Worm (Caenorhabditis elegans) whole organism, L2 larva: ENCODE results near the gene C09H10.5.

Source experiments
- C34F6.9 ChIP-seq: fragments of 150-350 bp; optimal IDR thresholded peaks from 2 replicates; lab custom pipeline; 2014; ENCODE audit warnings: missing biosample characterization, missing genetic modification characterization
- F13H6.1 ChIP-seq: sonication (generic microtip); optimal IDR thresholded peaks from 2 replicates; lab custom pipeline; 2016; ENCODE audit warnings: missing genetic modification characterization, missing compliant biosample characterization
- R02D3.7 ChIP-seq: fragments of 150-350 bp; optimal IDR thresholded peaks from 2 replicates; lab custom pipeline; 2014; ENCODE audit warnings: missing biosample characterization, missing genetic modification characterization
- Y55F3AM.14 ChIP-seq: fragments of 200-800 bp; sonication (Bioruptor generic); optimal IDR thresholded peaks from 2 replicates; lab custom pipeline; 2018; ENCODE audit warnings: mild to moderate bottlenecking, missing genetic modification characterization, missing compliant biosample characterization
- alr-1 ChIP-seq: fragments of 150-350 bp; optimal IDR thresholded peaks from 2 replicates; lab custom pipeline; 2014; ENCODE audit warnings: missing biosample characterization, missing genetic modification characterization
- aly-2 ChIP-seq: fragments of 150-350 bp; optimal IDR thresholded peaks from 2 replicates; lab custom pipeline; 2014; ENCODE audit warnings: missing biosample characterization, missing genetic modification characterization
- ama-1 ChIP-seq: fragments of 150-350 bp; optimal IDR thresholded peaks from 2 replicates; lab custom pipeline; 2018; ENCODE audit warnings: inconsistent platforms
- blmp-1 ChIP-seq: sonication (generic microtip); optimal IDR thresholded peaks from 2 replicates; lab custom pipeline; 2017; ENCODE audit warnings: missing genetic modification characterization, mild to moderate bottlenecking, missing compliant biosample characterization, antibody characterized with exemption, moderate library complexity; ENCODE audit not compliant: insufficient read depth
- crh-2 ChIP-seq: sonication (generic microtip); optimal IDR thresholded peaks from 2 replicates; lab custom pipeline; 2017; ENCODE audit warnings: missing biosample characterization, missing genetic modification characterization
- dmd-4 ChIP-seq: sonication (generic microtip); optimal IDR thresholded peaks from 2 replicates; lab custom pipeline; 2017; ENCODE audit warnings: missing biosample characterization, missing genetic modification characterization
- egl-27 ChIP-seq: sonication (generic microtip); optimal IDR thresholded peaks from 3 replicates; lab custom pipeline; 2017; ENCODE audit warnings: missing biosample characterization, missing genetic modification reagents, missing genetic modification characterization
- elt-1 ChIP-seq: fragments of 150-350 bp; optimal IDR thresholded peaks from 2 replicates; lab custom pipeline; 2014; ENCODE audit warnings: missing biosample characterization, missing genetic modification characterization
- elt-3 ChIP-seq: sonication (generic microtip); optimal IDR thresholded peaks from 2 replicates; lab custom pipeline; 2017; ENCODE audit warnings: missing biosample characterization, missing genetic modification characterization
- fos-1 ChIP-seq: fragments of 150-350 bp; optimal IDR thresholded peaks from 2 replicates; lab custom pipeline; 2014; ENCODE audit warnings: missing biosample characterization, missing genetic modification characterization
- gmeb-1 ChIP-seq: fragments of 150-350 bp; optimal IDR thresholded peaks from 2 replicates; lab custom pipeline; 2014; ENCODE audit warnings: missing biosample characterization, missing genetic modification characterization
- lin-13 ChIP-seq: fragments of 150-350 bp; optimal IDR thresholded peaks from 2 replicates; lab custom pipeline; 2014; ENCODE audit warnings: missing biosample characterization, missing genetic modification reagents, missing genetic modification characterization
- lin-39 ChIP-seq: fragments of 150-350 bp; optimal IDR thresholded peaks from 2 replicates; lab custom pipeline; 2014; ENCODE audit warnings: missing biosample characterization, missing genetic modification reagents, missing genetic modification characterization
- lsy-2 ChIP-seq, 2 experiments: fragments of 150-350 bp in 1 of 2; sonication (generic microtip) in 1 of 2; optimal IDR thresholded peaks; 2 replicates each; lab custom pipeline; 2014 to 2017; ENCODE audit warnings: missing biosample characterization in 2 of 2, missing genetic modification characterization in 2 of 2
- mab-5 ChIP-seq: fragments of 150-350 bp; optimal IDR thresholded peaks from 2 replicates; lab custom pipeline; 2014; ENCODE audit warnings: missing biosample characterization, missing genetic modification characterization
- mbf-1 ChIP-seq: sonication (generic microtip); optimal IDR thresholded peaks from 2 replicates; lab custom pipeline; 2017; ENCODE audit warnings: missing biosample characterization, missing genetic modification characterization
- nhr-11 ChIP-seq: fragments of 150-350 bp; optimal IDR thresholded peaks from 2 replicates; lab custom pipeline; 2014; ENCODE audit warnings: missing biosample characterization, missing genetic modification characterization
- nhr-12 ChIP-seq: fragments of 150-350 bp; optimal IDR thresholded peaks from 2 replicates; lab custom pipeline; 2014; ENCODE audit warnings: missing biosample characterization, missing genetic modification characterization
- nhr-129 ChIP-seq: fragments of 150-350 bp; optimal IDR thresholded peaks from 2 replicates; lab custom pipeline; 2014; ENCODE audit warnings: missing biosample characterization, missing genetic modification characterization
- nhr-21 ChIP-seq: fragments of 150-350 bp; optimal IDR thresholded peaks from 2 replicates; lab custom pipeline; 2014; ENCODE audit warnings: missing biosample characterization, missing genetic modification characterization
- nhr-23 ChIP-seq: fragments of 150-350 bp; optimal IDR thresholded peaks from 2 replicates; lab custom pipeline; 2014; ENCODE audit warnings: missing biosample characterization, missing genetic modification reagents, missing genetic modification characterization
- nhr-25 ChIP-seq: fragments of 150-350 bp; sonication (generic microtip); optimal IDR thresholded peaks from 3 replicates; lab custom pipeline; 2014; ENCODE audit warnings: missing biosample characterization, missing genetic modification characterization
- nhr-6 ChIP-seq: fragments of 150-350 bp; optimal IDR thresholded peaks from 2 replicates; lab custom pipeline; 2014; ENCODE audit warnings: missing biosample characterization, missing genetic modification characterization
- nhr-77 ChIP-seq: fragments of 150-350 bp; optimal IDR thresholded peaks from 2 replicates; lab custom pipeline; 2014; ENCODE audit warnings: missing biosample characterization, missing genetic modification characterization
- sma-3 ChIP-seq: sonication (generic microtip); optimal IDR thresholded peaks from 2 replicates; lab custom pipeline; 2016; ENCODE audit warnings: missing genetic modification reagents, missing genetic modification characterization, missing compliant biosample characterization
- unc-39 ChIP-seq: fragments of 150-350 bp; optimal IDR thresholded peaks from 2 replicates; lab custom pipeline; 2014; ENCODE audit warnings: missing biosample characterization, missing genetic modification characterization
- unc-55 ChIP-seq: fragments of 150-350 bp; sonication (generic microtip); optimal IDR thresholded peaks from 3 replicates; lab custom pipeline; 2014; ENCODE audit warnings: missing biosample characterization, missing genetic modification reagents, missing genetic modification characterization
- unc-62 ChIP-seq: fragments of 150-350 bp; optimal IDR thresholded peaks from 2 replicates; lab custom pipeline; 2014; ENCODE audit warnings: missing biosample characterization, missing genetic modification reagents, missing genetic modification characterization
- zag-1 ChIP-seq: fragments of 150-350 bp; optimal IDR thresholded peaks from 2 replicates; lab custom pipeline; 2014; ENCODE audit warnings: missing biosample characterization, missing genetic modification characterization
- ztf-1 ChIP-seq: fragments of 200-800 bp; sonication (Bioruptor generic); conservative IDR thresholded peaks from 2 replicates; pipeline ENCODE4 v1.3.6; 2022; ENCODE audit warnings: missing genetic modification characterization, missing compliant biosample characterization
- ztf-11 ChIP-seq: sonication (generic microtip); optimal IDR thresholded peaks from 2 replicates; lab custom pipeline; 2017; ENCODE audit warnings: missing biosample characterization, missing genetic modification characterization
- ztf-4 ChIP-seq: fragments of 150-350 bp; optimal IDR thresholded peaks from 2 replicates; lab custom pipeline; 2014; ENCODE audit warnings: missing biosample characterization, missing genetic modification characterization

Gene C09H10.5

DNA sequence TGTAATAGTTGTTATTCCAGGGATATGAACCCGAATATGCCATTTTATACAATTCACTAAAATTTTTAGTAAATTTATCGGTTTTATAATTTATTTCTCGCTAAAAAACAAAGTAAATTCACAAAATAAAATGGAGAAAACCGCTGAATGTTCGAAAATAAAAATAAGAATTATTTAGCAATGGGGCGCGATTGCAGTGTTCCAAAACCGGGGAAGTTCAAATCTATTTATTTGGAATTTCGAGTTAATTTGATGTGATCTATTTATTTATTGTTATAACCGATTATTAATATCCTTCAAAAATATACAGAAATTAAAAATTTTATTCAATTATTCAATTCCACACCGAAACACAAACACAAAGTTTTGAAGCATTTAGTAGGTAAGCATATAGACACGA is 29.0 kb upstream of the C09H10.5 start, which contains the start of gene F40F8.11:
F40F8.11 (minus strand) TSS at position 49 of the 400 bp plus-strand sequence.
- peak; percentile 94 for TF ChIP-seq gmeb-1 (tag; lab: Kevin White, UChicago)
- peak; percentile 60 for TF ChIP-seq C34F6.9 (tag; lab: Kevin White, UChicago)
- peak; percentile 44 for TF ChIP-seq mab-5 (tag; lab: Kevin White, UChicago)
- no peak for TF ChIP-seq ama-1 (lab: Kevin White, UChicago)
- no peak for TF ChIP-seq sma-3 (GFP tag; lab: Kevin White, UChicago)
- peak; percentile 1 for TF ChIP-seq nhr-129 (tag; lab: Kevin White, UChicago)
- peak; percentile 48 for TF ChIP-seq crh-2 (tag; lab: Kevin White, UChicago)
- peak; percentile 54 for TF ChIP-seq lin-13 (GFP tag; lab: Kevin White, UChicago)
- TF ChIP-seq ztf-4 (tag; lab: Kevin White, UChicago) = peak; percentile 22
- TF ChIP-seq nhr-25 (tag; lab: Kevin White, UChicago) = peak; percentile 38
- TF ChIP-seq blmp-1 (tag; lab: Kevin White, UChicago) = no peak
- peak; percentile 18 to 77 for TF ChIP-seq lsy-2 (tag; optimal IDR thresholded peaks at IDR 0.05; lab: Kevin White, UChicago)
- TF ChIP-seq unc-55 = peak; percentile 80
- peak; percentile 15 for TF ChIP-seq F13H6.1
- TF ChIP-seq, all 48 proteins: peak for 11

DNA sequence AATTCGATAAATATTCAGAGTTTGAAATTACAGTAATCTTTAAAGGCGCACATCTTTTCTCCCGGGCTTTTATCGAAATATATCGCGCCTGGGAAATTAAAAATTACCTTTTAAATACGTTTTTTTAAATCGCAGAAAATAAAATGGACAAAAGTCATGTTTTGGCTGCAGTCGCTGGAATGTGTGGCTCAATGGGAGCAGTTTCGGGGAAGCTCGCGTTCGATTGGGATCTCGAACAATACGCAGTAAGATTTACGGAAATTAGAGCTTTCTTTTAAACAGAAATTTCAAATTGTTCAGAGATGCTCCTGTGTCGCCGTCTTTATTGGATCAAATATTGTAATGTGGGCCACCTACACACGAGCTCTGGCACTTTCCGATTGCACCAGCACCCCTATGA is 26.0 kb upstream of the C09H10.5 start, which contains the start of gene F40F8.12:
F40F8.12 (plus strand) TSS at position 301 of the 400 bp plus-strand sequence.
- TF ChIP-seq elt-3 (tag; lab: Kevin White, UChicago) (no peak), nhr-6 (no peak), zag-1 (tag; lab: Kevin White, UChicago) (no peak), ztf-11 (tag; lab: Kevin White, UChicago) (no peak), crh-2 (tag; lab: Kevin White, UChicago) (no peak), mab-5 (tag; lab: Kevin White, UChicago) (no peak), nhr-11 (tag; lab: Kevin White, UChicago) (no peak), nhr-12 (tag; lab: Kevin White, UChicago) (no peak), aly-2 (tag; lab: Kevin White, UChicago) (no peak), egl-27 (tag; lab: Kevin White, UChicago) (no peak), nhr-77 (no peak), ama-1 (lab: Kevin White, UChicago) (no peak), lin-39 (tag; lab: Kevin White, UChicago) (no peak), gmeb-1 (tag; lab: Kevin White, UChicago) (no peak), lsy-2 (tag; optimal IDR thresholded peaks at IDR 0.05; lab: Kevin White, UChicago) (no peak)

DNA sequence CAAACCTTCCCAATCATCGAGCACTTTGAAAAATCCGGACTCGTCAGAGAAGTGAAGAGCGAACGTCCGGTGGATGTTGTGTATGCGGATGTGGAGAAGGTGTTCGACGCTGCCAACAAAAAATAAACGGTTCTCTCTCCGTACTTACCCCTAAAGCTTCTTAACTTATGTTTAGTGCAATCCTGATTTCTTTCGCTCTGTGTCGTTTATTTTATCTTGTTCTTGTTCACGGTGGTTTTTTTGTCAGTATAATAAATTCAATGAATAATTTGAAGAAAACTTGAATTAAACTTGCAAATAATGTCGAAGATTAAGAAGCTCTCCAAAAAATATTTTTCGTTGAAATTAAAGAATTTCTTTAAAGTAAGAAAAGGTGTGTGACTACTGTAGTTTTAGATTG is 25.4 kb upstream of the C09H10.5 start, which contains the start of gene F40F8.3:
F40F8.3 (plus strand) TSS at position 301 of the 400 bp plus-strand sequence.
- TF ChIP-seq nhr-6 = no peak
- no peak for TF ChIP-seq F13H6.1
- TF ChIP-seq ztf-1 (GFP tag; lab: Robert Waterston, UW) = no peak
- no peak for TF ChIP-seq Y55F3AM.14 (GFP tag; lab: Kevin White, UChicago)
- TF ChIP-seq alr-1 (tag; lab: Kevin White, UChicago) = no peak
- no peak for TF ChIP-seq ztf-11 (tag; lab: Kevin White, UChicago)
- no peak for TF ChIP-seq R02D3.7 (tag; lab: Kevin White, UChicago)
- no peak for TF ChIP-seq nhr-21 (tag; lab: Kevin White, UChicago)
- TF ChIP-seq mbf-1 (tag; lab: Kevin White, UChicago) = no peak
- no peak for TF ChIP-seq nhr-25 (tag; lab: Kevin White, UChicago)
- no peak for TF ChIP-seq fos-1 (tag; lab: Kevin White, UChicago)
- no peak for TF ChIP-seq lsy-2 (tag; optimal IDR thresholded peaks at IDR 0.05; lab: Kevin White, UChicago)
- no peak for TF ChIP-seq egl-27 (tag; lab: Kevin White, UChicago)
- TF ChIP-seq, all 48 proteins: peak for 0

DNA sequence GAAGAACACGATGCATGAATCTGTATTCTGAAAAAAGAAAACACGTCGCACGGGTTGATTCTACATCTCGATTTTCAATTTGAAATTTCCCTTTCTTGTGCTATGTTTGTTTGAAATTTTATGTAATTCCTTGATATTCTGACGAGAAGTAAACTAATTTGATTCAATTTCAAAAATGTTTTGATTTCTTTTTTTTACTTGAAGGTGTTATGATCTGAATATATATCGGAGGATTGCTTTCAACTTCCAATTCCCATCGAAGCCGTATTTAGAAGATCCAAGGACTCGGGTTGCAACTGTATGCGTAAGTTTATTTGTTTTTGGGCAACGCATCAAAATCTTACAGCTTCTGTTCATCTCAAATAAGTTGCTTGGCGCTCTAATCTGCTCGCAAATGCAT is 23.8 kb upstream of the C09H10.5 start, which contains the start of gene F40F8.1:
F40F8.1 (plus strand) TSS at position 301 of the 400 bp plus-strand sequence.
- no peak for TF ChIP-seq mbf-1 (tag; lab: Kevin White, UChicago)
- TF ChIP-seq nhr-21 (tag; lab: Kevin White, UChicago) = no peak
- no peak for TF ChIP-seq elt-1
- no peak for TF ChIP-seq nhr-25 (tag; lab: Kevin White, UChicago)
- TF ChIP-seq zag-1 (tag; lab: Kevin White, UChicago) = no peak
- TF ChIP-seq unc-39 (tag; lab: Kevin White, UChicago) = no peak
- no peak for TF ChIP-seq nhr-23 (tag; lab: Kevin White, UChicago)
- TF ChIP-seq dmd-4 = no peak
- no peak for TF ChIP-seq unc-62 (GFP tag; lab: Kevin White, UChicago)
- TF ChIP-seq, all 48 proteins: peak for 0
